Fruit fly (Drosophila melanogaster) whole organism, embryonic: ENCODE data around the gene ThrRS.

Experiments used
- CG11504 ChIP-seq: fragments of 200-800 bp; sonication (Bioruptor generic); optimal IDR thresholded peaks from 3 replicates; lab custom pipeline; 2019; ENCODE audit warnings: missing biosample characterization, mild to moderate bottlenecking, missing genetic modification characterization, moderate library complexity
- CG15479 ChIP-seq: fragments of 200-800 bp; sonication (Bioruptor generic); optimal IDR thresholded peaks from 3 replicates; lab custom pipeline; 2019; ENCODE audit warnings: missing biosample characterization, mild to moderate bottlenecking, missing genetic modification characterization, moderate library complexity
- Deaf1 ChIP-seq: fragments of 200-800 bp; optimal IDR thresholded peaks from 3 replicates; lab custom pipeline; 2019; ENCODE audit warnings: missing biosample characterization, mild to moderate bottlenecking, missing genetic modification characterization, moderate library complexity
- Jarid2 ChIP-seq: fragments of 200-800 bp; sonication (Bioruptor generic); optimal IDR thresholded peaks from 3 replicates; lab custom pipeline; 2017; ENCODE audit warnings: mild to moderate bottlenecking, missing biosample characterization, missing genetic modification reagents, missing genetic modification characterization
- Trl ChIP-seq, 3 experiments: fragments of >200 bp in 2 of 3; fragments of 200-800 bp in 1 of 3; sonication (Bioruptor generic) in 1 of 3; optimal IDR thresholded peaks; 2 replicates in 1 of 3; 3 replicates in 2 of 3; lab custom pipeline; 2016 to 2017; ENCODE audit warnings: missing biosample characterization in 1 of 3, missing genetic modification characterization in 1 of 3
- abd-A ChIP-seq: fragments of 200-800 bp; sonication (Bioruptor generic); optimal IDR thresholded peaks from 3 replicates; lab custom pipeline; 2019; ENCODE audit warnings: missing biosample characterization, mild to moderate bottlenecking, missing genetic modification characterization, moderate library complexity
- mirr ChIP-seq: fragments of 200-800 bp; sonication (Bioruptor generic); optimal IDR thresholded peaks from 3 replicates; lab custom pipeline; 2018; ENCODE audit warnings: missing biosample characterization, mild to moderate bottlenecking, missing genetic modification characterization
- org-1 ChIP-seq: fragments of 200-800 bp; sonication (Bioruptor generic); optimal IDR thresholded peaks from 2 replicates; lab custom pipeline; 2017; ENCODE audit warnings: missing biosample characterization, missing genetic modification characterization
- scrt ChIP-seq: fragments of 200-800 bp; sonication (Bioruptor generic); optimal IDR thresholded peaks from 2 replicates; lab custom pipeline; 2018; ENCODE audit warnings: missing biosample characterization, mild to moderate bottlenecking, missing genetic modification characterization, moderate library complexity
- twi ChIP-seq: fragments of 200-800 bp; optimal IDR thresholded peaks from 2 replicates; lab custom pipeline; 2019; ENCODE audit warnings: missing biosample characterization, mild to moderate bottlenecking, missing genetic modification characterization, moderate library complexity

The ThrRS gene

DNA sequence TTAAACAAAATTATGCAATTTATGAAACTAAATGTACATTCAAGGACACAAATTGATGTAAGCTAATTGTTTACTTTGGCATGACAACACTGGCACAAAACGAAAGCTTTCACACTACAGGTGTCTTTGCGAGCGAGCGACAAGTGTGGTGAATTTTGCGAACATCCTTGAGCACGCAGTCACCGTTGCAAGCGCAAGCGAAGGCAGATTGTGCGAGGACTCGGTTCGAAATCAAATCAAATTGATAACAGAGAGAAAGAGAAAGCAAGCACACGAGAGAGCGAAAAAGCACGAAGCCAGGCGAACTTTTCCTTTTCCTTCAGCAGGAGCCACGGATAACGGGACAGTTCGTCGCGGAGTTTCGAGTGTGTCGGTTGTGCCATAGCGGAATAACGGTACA, 38.9 kb downstream of the ThrRS start, which contains the start of gene CG31760:
CG31760 (plus strand) TSS at position 342 of the 400 bp plus-strand sequence.
- TF ChIP-seq Trl (optimal IDR thresholded peaks at IDR 0.05; lab: Kevin White, UChicago) (peak; percentile 2 to 33), Trl (GFP tag; optimal IDR thresholded peaks at IDR 0.05; lab: Kevin White, UChicago) (no peak), CG15479 (GFP tag; lab: Kevin White, UChicago) (peak; percentile 56), twi (tag; lab: Kevin White, UChicago) (peak; percentile 4), mirr (GFP tag; lab: Kevin White, UChicago) (no peak), Jarid2 (GFP tag; lab: Kevin White, UChicago) (peak; percentile 7), CG11504 (tag; lab: Kevin White, UChicago) (peak; percentile 84), abd-A (tag; lab: Kevin White, UChicago) (peak; percentile 47), Deaf1 (tag; lab: Kevin White, UChicago) (peak; percentile 96), org-1 (GFP tag; lab: Kevin White, UChicago) (no peak), scrt (GFP tag; lab: Kevin White, UChicago) (peak; percentile 91)
